Fruit fly (Drosophila melanogaster) whole organism, pupa: ENCODE measurements around the gene lqfR.
A peak's percentile ranks its signal among the peaks of the same experiment; 100 is the strongest.

Source experiments
- CG10348 ChIP-seq: fragments of 200-800 bp; sonication (Bioruptor generic); IDR thresholded peaks from 2 replicates; pipeline ENCODE4 v1.3.6; 2022; ENCODE audit warnings: missing biosample characterization, missing genetic modification characterization
- CG12605 ChIP-seq: fragments of 200-800 bp; sonication (Bioruptor generic); IDR thresholded peaks from 2 replicates; pipeline ENCODE4 v1.3.6; 2022; ENCODE audit warnings: missing biosample characterization, missing genetic modification characterization
- CG13204 ChIP-seq: fragments of 200-800 bp; sonication (Bioruptor generic); optimal IDR thresholded peaks from 2 replicates; lab custom pipeline; 2018; ENCODE audit warnings: missing biosample characterization, mild to moderate bottlenecking, missing genetic modification characterization, moderate library complexity
- CG14655 ChIP-seq: fragments of 200-800 bp; sonication (Bioruptor generic); optimal IDR thresholded peaks from 3 replicates; lab custom pipeline; 2017; ENCODE audit warnings: mild to moderate bottlenecking, missing biosample characterization, missing genetic modification reagents, missing genetic modification characterization
- CG15710 ChIP-seq: fragments of 200-800 bp; sonication (Bioruptor generic); optimal IDR thresholded peaks from 2 replicates; lab custom pipeline; 2018; ENCODE audit warnings: missing biosample characterization, mild to moderate bottlenecking, missing genetic modification characterization, moderate library complexity
- CG17806 ChIP-seq: fragments of 200-800 bp; sonication (Bioruptor generic); optimal IDR thresholded peaks from 2 replicates; lab custom pipeline; 2018; ENCODE audit warnings: missing biosample characterization, mild to moderate bottlenecking, missing genetic modification characterization, moderate library complexity
- CG32121 ChIP-seq: fragments of 200-800 bp; sonication (Bioruptor generic); IDR thresholded peaks from 2 replicates; pipeline ENCODE4 v1.3.6; 2022; ENCODE audit warnings: missing biosample characterization, missing genetic modification characterization
- CG34367 ChIP-seq: fragments of 200-800 bp; sonication (Bioruptor generic); optimal IDR thresholded peaks from 2 replicates; lab custom pipeline; 2018; ENCODE audit warnings: missing biosample characterization, mild to moderate bottlenecking, missing genetic modification characterization
- CG4496 ChIP-seq: fragments of 200-800 bp; sonication (Bioruptor generic); IDR thresholded peaks from 3 replicates; pipeline ENCODE4 v1.3.6; 2022; ENCODE audit warnings: missing biosample characterization, missing genetic modification characterization
- CG8159 ChIP-seq: fragments of 200-800 bp; sonication (Bioruptor generic); optimal IDR thresholded peaks from 3 replicates; lab custom pipeline; 2018; ENCODE audit warnings: missing biosample characterization, mild to moderate bottlenecking, missing genetic modification characterization, moderate library complexity
- CG8301 ChIP-seq: fragments of 200-800 bp; sonication (Bioruptor generic); optimal IDR thresholded peaks from 2 replicates; lab custom pipeline; 2018; ENCODE audit warnings: missing biosample characterization, mild to moderate bottlenecking, missing genetic modification characterization
- CG9948 ChIP-seq: fragments of 200-800 bp; sonication (Bioruptor generic); optimal IDR thresholded peaks from 2 replicates; lab custom pipeline; 2018; ENCODE audit warnings: missing biosample characterization, mild to moderate bottlenecking, missing genetic modification characterization, moderate library complexity
- D1 ChIP-seq: fragments of 200-800 bp; sonication (Bioruptor generic); optimal IDR thresholded peaks from 2 replicates; lab custom pipeline; 2018; ENCODE audit warnings: missing biosample characterization, mild to moderate bottlenecking, missing genetic modification characterization, moderate library complexity
- EcR ChIP-seq: fragments of 200-800 bp; sonication (Bioruptor generic); optimal IDR thresholded peaks from 3 replicates; lab custom pipeline; 2019; ENCODE audit warnings: missing biosample characterization, missing genetic modification characterization, mild to moderate bottlenecking, moderate library complexity, missing genetic modification reagents
- Ets98B ChIP-seq: fragments of 200-800 bp; sonication (Bioruptor generic); IDR thresholded peaks from 2 replicates; pipeline ENCODE4 v1.3.6; 2022; ENCODE audit warnings: missing biosample characterization, missing genetic modification characterization
- Pif1A ChIP-seq: fragments of 200-800 bp; sonication (Bioruptor generic); optimal IDR thresholded peaks from 3 replicates; lab custom pipeline; 2016; ENCODE audit warnings: missing biosample characterization, missing genetic modification characterization
- Pif1B ChIP-seq: fragments of 200-800 bp; sonication (Bioruptor generic); optimal IDR thresholded peaks from 3 replicates; lab custom pipeline; 2016; ENCODE audit warnings: missing biosample characterization, missing genetic modification characterization
- Snoo ChIP-seq: fragments of 200-800 bp; sonication (Bioruptor generic); optimal IDR thresholded peaks from 3 replicates; lab custom pipeline; 2017; ENCODE audit warnings: missing biosample characterization, mild to moderate bottlenecking, missing genetic modification characterization, inconsistent platforms
- fd96Ca ChIP-seq: fragments of 200-800 bp; sonication (Bioruptor generic); IDR thresholded peaks from 3 replicates; pipeline ENCODE4 v1.3.6; 2022; ENCODE audit warnings: missing biosample characterization, missing genetic modification characterization
- gl ChIP-seq: fragments of 200-800 bp; sonication (Bioruptor generic); optimal IDR thresholded peaks from 2 replicates; lab custom pipeline; 2018; ENCODE audit warnings: missing biosample characterization, mild to moderate bottlenecking, missing genetic modification characterization
- rn ChIP-seq: fragments of 200-800 bp; sonication (Bioruptor generic); IDR thresholded peaks from 2 replicates; pipeline ENCODE4 v1.3.6; 2022; ENCODE audit warnings: missing biosample characterization, missing genetic modification characterization

The lqfR gene

DNA sequence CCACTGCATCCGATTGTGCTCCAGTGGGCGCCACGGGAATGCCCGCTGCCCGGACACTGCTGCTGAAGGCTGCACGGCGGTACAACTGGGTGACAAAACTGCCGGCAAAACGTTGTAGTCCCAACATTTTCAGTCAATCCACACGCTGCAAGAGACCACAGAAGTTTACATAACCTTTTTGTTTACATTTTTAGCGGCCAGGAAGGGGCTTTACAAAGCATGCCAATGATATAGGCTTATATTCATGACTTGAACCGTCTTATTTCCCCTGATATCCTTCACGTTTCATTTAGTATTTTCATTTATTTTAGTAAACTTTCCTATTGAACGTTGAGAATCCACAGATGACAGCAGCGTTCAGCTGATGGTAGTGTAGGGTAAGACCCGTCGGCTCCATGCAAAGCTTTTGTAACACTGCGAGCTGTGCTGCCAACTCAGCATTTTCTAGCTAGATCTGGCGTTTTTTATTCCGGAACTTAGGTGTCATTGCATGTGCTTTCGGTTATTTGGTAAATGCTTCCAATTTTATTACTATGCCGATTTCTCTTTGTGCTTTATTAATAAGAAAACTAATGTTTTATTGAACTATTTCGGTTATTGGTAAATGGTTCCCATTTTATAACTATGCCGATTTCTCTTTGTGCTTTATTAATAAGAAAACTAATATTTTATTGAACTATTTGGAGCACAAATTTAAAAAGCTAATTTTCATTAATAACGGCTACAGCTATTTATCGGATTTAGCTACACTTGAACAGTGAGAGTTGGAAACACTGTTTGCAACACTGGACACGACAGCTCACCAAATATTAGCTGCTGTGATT, at the start of gene lqfR, which contains the start of gene CG13850:
TSS of gene lqfR (plus strand) at position 765 of the 824 bp plus-strand sequence.
TSS of gene CG13850 (minus strand) at position 379 of the 824 bp plus-strand sequence.
- TF ChIP-seq CG8159 (tag; lab: Kevin White, UChicago) = peak; percentile 62
- TF ChIP-seq CG9948 (tag; lab: Kevin White, UChicago) = peak; percentile 35
- TF ChIP-seq CG17806 (tag; lab: Kevin White, UChicago) = peak; percentile 20
- no peak for TF ChIP-seq Pif1A (GFP tag; lab: Kevin White, UChicago)
- peak; percentile 70 for TF ChIP-seq fd96Ca (GFP tag; lab: Robert Waterston, UW)
- no peak for TF ChIP-seq CG4496 (GFP tag; lab: Robert Waterston, UW)
- no peak for TF ChIP-seq CG12605
- no peak for TF ChIP-seq CG8301
- TF ChIP-seq rn (GFP tag; lab: Robert Waterston, UW) = 0 out of 2 replicates have a peak, but pooled peaks have one; percentile 9
- no peak for TF ChIP-seq Ets98B (GFP tag; lab: Robert Waterston, UW)
- no peak for TF ChIP-seq D1 (tag; lab: Kevin White, UChicago)
- peak; percentile 45; the same call in 1 of the 2 replicates for TF ChIP-seq CG32121 (GFP tag; lab: Robert Waterston, UW)
- TF ChIP-seq CG13204 (GFP tag; lab: Kevin White, UChicago) = no peak
- no peak for TF ChIP-seq CG34367
- TF ChIP-seq Pif1B = peak; percentile 14
- 0 out of 2 replicates have a peak, but pooled peaks have one; percentile 14 for TF ChIP-seq CG10348
- peak; percentile 70 for TF ChIP-seq Snoo (tag; lab: Kevin White, UChicago)
- TF ChIP-seq EcR (GFP tag; lab: Kevin White, UChicago) = no peak
- TF ChIP-seq CG15710 (tag; lab: Kevin White, UChicago) = peak; percentile 64
- TF ChIP-seq gl (tag; lab: Kevin White, UChicago) = no peak
- no peak for TF ChIP-seq CG14655

DNA sequence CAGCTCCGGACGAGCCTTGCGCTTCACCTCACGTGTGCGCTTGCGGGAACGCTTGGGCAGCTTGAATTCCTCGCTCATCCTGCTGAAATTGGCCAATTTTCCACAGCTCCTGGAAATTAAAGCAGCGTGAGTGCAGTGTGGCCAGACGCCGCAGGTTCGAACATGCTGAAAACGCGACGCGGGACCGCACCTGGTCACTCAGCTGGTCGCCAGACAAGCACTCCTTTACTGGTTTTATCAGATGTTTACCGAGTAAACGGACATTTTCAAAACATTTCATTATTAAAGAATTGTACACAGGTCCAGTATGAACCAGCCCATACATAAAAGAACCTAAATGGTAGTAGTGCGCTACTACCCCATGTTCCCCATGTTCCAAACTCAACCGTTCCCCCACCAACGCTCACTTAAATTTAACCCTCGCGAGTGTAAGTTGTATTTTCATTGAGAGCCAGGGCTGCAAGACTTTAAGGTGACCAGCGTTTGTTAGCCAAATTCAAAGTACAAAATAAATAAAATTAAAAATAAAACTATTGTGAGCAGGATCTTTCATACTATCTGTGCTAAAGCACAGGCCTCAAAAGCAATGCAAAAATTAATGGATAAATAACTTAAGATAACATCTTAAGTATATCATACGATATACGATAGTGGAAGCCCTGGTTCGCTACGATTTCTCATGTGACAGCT, 48.7 kb upstream of the lqfR start, which contains the start of the genes JMJD6, CG7071 and Muted:
TSS of gene JMJD6 (minus strand) at position 154 of the 690 bp plus-strand sequence.
TSS of gene CG7071 (plus strand) at position 403 of the 690 bp plus-strand sequence.
TSS of gene Muted (plus strand) at position 403 of the 690 bp plus-strand sequence.
- peak; percentile 87 for TF ChIP-seq Pif1A (GFP tag; lab: Kevin White, UChicago)
- peak; percentile 83 for TF ChIP-seq CG14655
- no peak for TF ChIP-seq D1 (tag; lab: Kevin White, UChicago)
- peak; percentile 43 for TF ChIP-seq gl (tag; lab: Kevin White, UChicago)
- no peak for TF ChIP-seq EcR (GFP tag; lab: Kevin White, UChicago)
- TF ChIP-seq fd96Ca (GFP tag; lab: Robert Waterston, UW) = peak; percentile 87; the same call in 2 of the 3 replicates
- TF ChIP-seq CG8159 (tag; lab: Kevin White, UChicago) = peak; percentile 78
- peak; percentile 85 for TF ChIP-seq CG32121 (GFP tag; lab: Robert Waterston, UW)
- peak; percentile 83 for TF ChIP-seq CG17806 (tag; lab: Kevin White, UChicago)
- TF ChIP-seq CG12605 = peak; percentile 36; the same call in 1 of the 2 replicates
- TF ChIP-seq CG13204 (GFP tag; lab: Kevin White, UChicago) = no peak
- peak; percentile 74 for TF ChIP-seq Pif1B
- peak; percentile 82 for TF ChIP-seq rn (GFP tag; lab: Robert Waterston, UW)
- peak; percentile 74 for TF ChIP-seq CG9948 (tag; lab: Kevin White, UChicago)
- no peak; the same call in 1 of the 2 replicates for TF ChIP-seq CG10348
- TF ChIP-seq CG34367 = peak; percentile 65
- TF ChIP-seq Snoo (tag; lab: Kevin White, UChicago) = peak; percentile 73
- peak; percentile 85 for TF ChIP-seq Ets98B (GFP tag; lab: Robert Waterston, UW)
- peak; percentile 77 for TF ChIP-seq CG8301
- TF ChIP-seq CG4496 (GFP tag; lab: Robert Waterston, UW) = peak; percentile 94
- peak; percentile 81 for TF ChIP-seq CG15710 (tag; lab: Kevin White, UChicago)

DNA sequence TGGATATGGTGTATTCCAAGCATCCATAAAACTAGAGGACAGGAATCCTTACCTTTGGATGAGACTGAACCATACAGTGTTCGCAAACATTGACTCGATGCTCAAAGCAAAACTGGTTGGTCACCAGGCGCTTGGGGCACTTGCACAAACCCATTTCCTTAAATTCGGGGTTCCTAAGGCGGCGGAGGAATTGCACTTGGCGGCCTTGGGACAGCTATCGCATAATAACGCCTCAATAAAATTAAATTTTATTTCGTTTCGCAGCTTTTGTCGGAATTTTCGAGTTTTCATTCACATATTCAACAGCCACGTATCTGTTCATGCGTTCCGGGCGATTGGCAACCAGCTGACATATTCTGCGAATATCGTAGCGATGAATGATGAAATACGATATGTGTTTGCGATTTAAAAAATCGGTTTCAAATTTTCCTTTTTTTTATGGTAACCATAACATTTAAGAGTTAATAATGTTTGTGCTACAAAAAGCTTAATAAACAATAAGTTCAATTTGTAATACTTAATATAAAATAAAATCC, 45.4 kb upstream of the lqfR start, which contains the start of gene CG5382:
TSS of gene CG5382 (minus strand) at position 324 of the 536 bp plus-strand sequence.
- no peak for TF ChIP-seq CG32121 (GFP tag; lab: Robert Waterston, UW)
- no peak for TF ChIP-seq CG17806 (tag; lab: Kevin White, UChicago)
- no peak for TF ChIP-seq D1 (tag; lab: Kevin White, UChicago)
- no peak for TF ChIP-seq Ets98B (GFP tag; lab: Robert Waterston, UW)
- TF ChIP-seq gl (tag; lab: Kevin White, UChicago) = no peak
- TF ChIP-seq CG12605 = no peak
- TF ChIP-seq CG8159 (tag; lab: Kevin White, UChicago) = no peak
- no peak for TF ChIP-seq Snoo (tag; lab: Kevin White, UChicago)
- no peak for TF ChIP-seq CG15710 (tag; lab: Kevin White, UChicago)
- TF ChIP-seq Pif1B = no peak
- TF ChIP-seq CG4496 (GFP tag; lab: Robert Waterston, UW) = no peak
- TF ChIP-seq CG8301 = no peak
- TF ChIP-seq CG13204 (GFP tag; lab: Kevin White, UChicago) = no peak
- no peak for TF ChIP-seq rn (GFP tag; lab: Robert Waterston, UW)
- no peak for TF ChIP-seq CG9948 (tag; lab: Kevin White, UChicago)
- TF ChIP-seq CG10348 = no peak
- no peak for TF ChIP-seq CG14655
- TF ChIP-seq EcR (GFP tag; lab: Kevin White, UChicago) = no peak
- no peak for TF ChIP-seq fd96Ca (GFP tag; lab: Robert Waterston, UW)
